Fruit fly (Drosophila melanogaster): ENCODE data around the gene ICA69.

Gene ICA69

DNA sequence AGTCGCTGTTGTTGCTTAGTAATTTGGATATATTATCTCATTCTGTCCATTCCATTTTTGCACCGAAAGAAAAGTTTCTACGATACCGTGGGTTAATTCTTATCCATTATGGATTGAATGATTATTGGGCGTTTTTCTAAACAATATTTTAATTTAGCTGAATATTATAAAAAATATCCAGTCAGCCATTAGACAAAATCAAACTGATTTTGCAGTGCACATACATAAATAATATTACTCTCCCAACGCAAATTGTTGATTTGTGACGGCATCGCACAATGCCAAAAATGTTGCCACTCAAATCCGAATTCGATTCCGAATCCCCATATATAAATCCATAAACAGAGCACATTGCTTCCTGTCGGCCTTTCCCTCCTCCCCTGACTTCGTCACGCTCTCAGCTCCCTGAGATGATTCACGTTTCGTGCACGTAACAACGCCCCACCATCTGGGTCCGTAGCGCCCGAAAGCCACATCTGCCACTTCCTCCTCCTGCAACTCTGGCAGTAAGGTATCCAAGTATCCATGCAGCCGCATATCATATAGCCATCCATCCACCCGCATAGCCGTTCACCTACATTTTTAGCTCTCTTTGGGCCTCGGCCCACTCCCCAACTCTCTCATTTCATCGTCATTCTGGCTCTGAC, 45.8 kb downstream of the ICA69 start (continued):
- TF ChIP-seq zf30C (GFP tag; optimal IDR thresholded peaks at IDR 0.05) (peak; percentile 9), Myb (GFP tag; optimal IDR thresholded peaks at IDR 0.05) (peak; percentile 25), Rfx (GFP tag; IDR thresholded peaks at IDR 0.05) (peak; percentile 93), Nf-YC (tag; optimal IDR thresholded peaks at IDR 0.05) (peak; percentile 4), dati (GFP tag; IDR thresholded peaks at IDR 0.05) (no peak), slou (GFP tag; optimal IDR thresholded peaks at IDR 0.05) (peak; percentile 45), D19B (GFP tag; optimal IDR thresholded peaks at IDR 0.05) (peak; percentile 71), CG7928 (GFP tag; optimal IDR thresholded peaks at IDR 0.05) (peak; percentile 40), CG10462 (GFP tag; optimal IDR thresholded peaks at IDR 0.05) (no peak), CG6254 (GFP tag; optimal IDR thresholded peaks at IDR 0.05) (no peak), CG17612 (GFP tag; IDR thresholded peaks at IDR 0.05) (peak; percentile 64; the same call in 1 of the 2 replicates), CG6765 (GFP tag; optimal IDR thresholded peaks at IDR 0.05) (peak; percentile 59), Deaf1 (tag; optimal IDR thresholded peaks at IDR 0.05) (peak; percentile 34), CG3726 (GFP tag; IDR thresholded peaks at IDR 0.05) (0 out of 3 replicates have a peak, but pooled peaks have one; percentile 18), dan (GFP tag; IDR thresholded peaks at IDR 0.05) (no peak), CG3163 (GFP tag; optimal IDR thresholded peaks at IDR 0.05) (no peak), CG14050 (GFP tag; IDR thresholded peaks at IDR 0.05) (peak; percentile 53; the same call in 1 of the 3 replicates), zen (tag; optimal IDR thresholded peaks at IDR 0.05) (peak; percentile 10), CG2678 (tag; optimal IDR thresholded peaks at IDR 0.05) (peak; percentile 81), onecut (GFP tag; IDR thresholded peaks at IDR 0.05) (no peak), Dll (GFP tag; IDR thresholded peaks at IDR 0.05; ENCODE audit: partially characterized antibody) (no peak), sug (tag; optimal IDR thresholded peaks at IDR 0.05) (peak; percentile 24), Blimp-1 (GFP tag; optimal IDR thresholded peaks at IDR 0.05) (no peak), toy (GFP tag; IDR thresholded peaks at IDR 0.05) (peak; percentile 74), CG3995 (GFP tag; optimal IDR thresholded peaks at IDR 0.05) (no peak), CG2199 (GFP tag; IDR thresholded peaks at IDR 0.05) (no peak), sens-2 (GFP tag; IDR thresholded peaks at IDR 0.05) (no peak), vnd (GFP tag; IDR thresholded peaks at IDR 0.05; ENCODE audit: partially characterized antibody) (no peak), pita (GFP tag; optimal IDR thresholded peaks at IDR 0.05) (no peak), HHEX (GFP tag; optimal IDR thresholded peaks at IDR 0.05) (peak; percentile 66), nerfin-1 (tag; optimal IDR thresholded peaks at IDR 0.05) (no peak), lilli (GFP tag; optimal IDR thresholded peaks at IDR 0.05) (peak; percentile 80), CG13624 (GFP tag; optimal IDR thresholded peaks at IDR 0.05) (peak; percentile 66), CG9437 (GFP tag; optimal IDR thresholded peaks at IDR 0.05) (no peak), CG4404 (GFP tag; IDR thresholded peaks at IDR 0.05) (0 out of 2 replicates have a peak, but pooled peaks have one; percentile 18), CG3847 (GFP tag; IDR thresholded peaks at IDR 0.05) (peak; percentile 85), CG9727 (GFP tag; optimal IDR thresholded peaks at IDR 0.05) (peak; percentile 69), Ptx1 (GFP tag; IDR thresholded peaks at IDR 0.05) (peak; percentile 80), HLH54F (GFP tag; optimal IDR thresholded peaks at IDR 0.05) (peak; percentile 51), gcm (GFP tag; optimal IDR thresholded peaks at IDR 0.05) (no peak), Oaz (GFP tag; IDR thresholded peaks at IDR 0.05) (0 out of 2 replicates have a peak, but pooled peaks have one; percentile 24), Chrac-16 (GFP tag; optimal IDR thresholded peaks at IDR 0.05) (peak; percentile 49), zfh2 (GFP tag; optimal IDR thresholded peaks at IDR 0.05) (peak; percentile 72), Ada2b (GFP tag; IDR thresholded peaks at IDR 0.05) (peak; percentile 73), CG7839 (tag; optimal IDR thresholded peaks at IDR 0.05) (peak; percentile 81), Ravus (GFP tag; IDR thresholded peaks at IDR 0.05) (peak; percentile 51), aop (GFP tag; IDR thresholded peaks at IDR 0.05) (no peak), Hand (GFP tag; optimal IDR thresholded peaks at IDR 0.05) (no peak), CG31224 (GFP tag; IDR thresholded peaks at IDR 0.05) (peak; percentile 70), Elba2 (GFP tag; optimal IDR thresholded peaks at IDR 0.05) (no peak)

Data from whole organism, embryonic.